Worm (Caenorhabditis elegans): ENCODE results near the gene ttr-23.

Gene ttr-23

DNA sequence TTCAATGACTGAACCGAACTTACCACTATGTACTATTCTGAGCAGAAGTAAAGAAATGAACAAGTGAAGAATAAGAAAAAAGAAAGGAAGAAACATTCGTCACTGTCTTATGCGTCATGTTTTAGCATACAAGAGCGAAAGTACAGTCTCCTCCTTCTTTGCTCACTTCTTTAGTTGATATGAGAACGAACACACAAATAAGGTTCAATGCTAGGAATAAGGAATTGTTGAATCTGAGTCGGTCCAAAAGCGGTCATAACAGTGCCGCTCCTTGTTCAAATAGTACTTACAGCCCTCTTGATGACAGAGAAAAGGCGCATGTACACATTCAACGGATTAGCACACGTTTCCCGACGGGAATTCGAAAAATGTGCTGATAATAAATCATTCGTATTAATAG is 50.5 kb downstream of the ttr-23 start, which contains the start of gene F25D1.8:
Gene F25D1.8, plus strand, starts transcription at position 301 of the 400 bp plus-strand sequence.
- no peak for TF ChIP-seq mab-5 (tag; optimal IDR thresholded peaks at IDR 0.05)
- TF ChIP-seq aly-2 (tag; optimal IDR thresholded peaks at IDR 0.05), result no peak
- TF ChIP-seq elt-1 (tag; optimal IDR thresholded peaks at IDR 0.05), result no peak
- TF ChIP-seq nhr-21 (tag; optimal IDR thresholded peaks at IDR 0.05), result no peak
- TF ChIP-seq nhr-77 (tag; optimal IDR thresholded peaks at IDR 0.05), result no peak
- TF ChIP-seq dmd-4 (tag; optimal IDR thresholded peaks at IDR 0.05), result no peak
- TF ChIP-seq F13H6.1 (tag; optimal IDR thresholded peaks at IDR 0.05), result no peak
- no peak for TF ChIP-seq nhr-129 (tag; optimal IDR thresholded peaks at IDR 0.05)
- TF ChIP-seq Y55F3AM.14 (GFP tag; optimal IDR thresholded peaks at IDR 0.05), result no peak
- no peak for TF ChIP-seq fos-1 (tag; optimal IDR thresholded peaks at IDR 0.05)
- no peak for TF ChIP-seq nhr-12 (tag; optimal IDR thresholded peaks at IDR 0.05)
- no peak for TF ChIP-seq crh-2 (tag; optimal IDR thresholded peaks at IDR 0.05)

All from whole organism, L2 larva.